Worm (Caenorhabditis elegans): ENCODE data around the gene C03B1.5.

Gene C03B1.5

DNA sequence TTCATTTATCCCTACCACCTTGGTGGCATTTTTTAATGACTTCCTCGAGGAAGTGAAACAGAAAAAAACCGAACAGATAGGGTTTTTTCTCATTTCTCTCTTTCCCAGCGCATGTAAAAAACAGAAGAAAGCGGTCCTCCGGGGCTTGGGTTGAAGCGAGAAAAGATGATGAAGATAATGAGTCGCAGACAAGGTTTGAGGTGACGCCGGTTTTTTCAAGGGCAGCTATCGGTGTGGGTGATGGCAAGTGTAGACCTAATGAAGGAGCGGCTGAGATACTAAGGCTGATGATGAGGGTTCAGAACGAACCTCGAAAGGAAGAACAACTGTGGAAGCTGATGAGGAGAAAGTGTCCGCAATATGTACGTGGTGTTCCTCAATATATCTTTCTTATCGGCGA lies 34.5 kb upstream of the C03B1.5 start (continued):
- TF ChIP-seq hlh-30 (tag; optimal IDR thresholded peaks at IDR 0.05; ENCODE audit: insufficient read depth), result peak; percentile 42
- TF ChIP-seq spr-1 (tag; optimal IDR thresholded peaks at IDR 0.05), result peak; percentile 22
- TF ChIP-seq gei-8 (GFP tag; optimal IDR thresholded peaks at IDR 0.05), result no peak
- TF ChIP-seq nhr-41 (GFP tag; IDR thresholded peaks at IDR 0.05), result no peak
- no peak for TF ChIP-seq daf-19 (GFP tag; conservative IDR thresholded peaks at IDR 0.05)
- no peak for TF ChIP-seq lsy-2 (tag; optimal IDR thresholded peaks at IDR 0.05)
- peak; percentile 86 for TF ChIP-seq nhr-48 (tag; optimal IDR thresholded peaks at IDR 0.05)
- TF ChIP-seq ceh-20 (GFP tag; IDR thresholded peaks at IDR 0.05), result 0 out of 2 replicates have a peak, but pooled peaks have one; percentile 16
- peak in 1 of 2 experiments; percentile 45 for TF ChIP-seq mdl-1 (tag; optimal IDR thresholded peaks at IDR 0.05)
- peak; percentile 55 for TF ChIP-seq nhr-28 (tag; optimal IDR thresholded peaks at IDR 0.05)
- TF ChIP-seq hlh-11 (tag; optimal IDR thresholded peaks at IDR 0.05), result peak; percentile 51
- TF ChIP-seq rbr-2 (tag; optimal IDR thresholded peaks at IDR 0.05), result peak; percentile 2
- no peak for TF ChIP-seq pha-4 (GFP tag; IDR thresholded peaks at IDR 0.05)
- TF ChIP-seq pha-4 (tag; optimal IDR thresholded peaks at IDR 0.05), result no peak
- no peak for TF ChIP-seq Y5F2A.4 (GFP tag; optimal IDR thresholded peaks at IDR 0.05)
- no peak for TF ChIP-seq nhr-102 (tag; optimal IDR thresholded peaks at IDR 0.05)
- TF ChIP-seq nhr-77 (tag; optimal IDR thresholded peaks at IDR 0.05), result no peak

DNA sequence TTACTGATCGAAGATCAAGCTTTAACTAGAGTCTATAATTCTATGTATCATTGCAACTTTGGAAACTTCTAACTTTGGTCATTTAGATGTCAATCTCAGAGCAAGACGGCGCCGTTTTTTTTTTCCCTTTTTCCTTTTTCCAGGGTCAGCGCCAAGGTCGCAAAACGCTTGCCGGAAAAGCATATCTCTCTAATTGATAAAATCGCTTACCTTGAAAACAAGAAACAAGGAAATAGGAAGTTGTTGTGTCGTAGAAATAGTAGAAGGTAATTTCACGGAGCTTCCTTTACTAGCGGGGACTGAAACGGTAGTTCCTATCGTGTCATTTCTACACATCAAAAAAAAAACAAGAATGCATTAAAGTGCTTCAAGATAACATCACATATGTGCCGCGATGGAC lies 34.0 kb upstream of the C03B1.5 start:
- TF ChIP-seq nhr-25 (tag; optimal IDR thresholded peaks at IDR 0.05; ENCODE audit: borderline replicate concordance, insufficient read depth) (peak; percentile 52), mes-2 (tag; optimal IDR thresholded peaks at IDR 0.05; ENCODE audit: poor library complexity, severe bottlenecking) (no peak), T20F7.1 (GFP tag; optimal IDR thresholded peaks at IDR 0.05) (no peak), zfp-3 (GFP tag; conservative IDR thresholded peaks at IDR 0.05) (no peak), spr-1 (tag; optimal IDR thresholded peaks at IDR 0.05) (no peak), mxl-3 (GFP tag; optimal IDR thresholded peaks at IDR 0.05) (no peak)

- TF ChIP-seq lin-39 (tag; optimal IDR thresholded peaks at IDR 0.05), result no peak
- TF ChIP-seq nhr-6 (tag; optimal IDR thresholded peaks at IDR 0.05), result peak; percentile 7
- no peak for TF ChIP-seq Y48G9A.11 (GFP tag; IDR thresholded peaks at IDR 0.05)
- TF ChIP-seq mep-1 (tag; optimal IDR thresholded peaks at IDR 0.05), result peak; percentile 24
- TF ChIP-seq nhr-28 (tag; optimal IDR thresholded peaks at IDR 0.05), result peak; percentile 25
- no peak for TF ChIP-seq php-3 (GFP tag; IDR thresholded peaks at IDR 0.05)
- no peak for TF ChIP-seq F37D6.2 (tag; optimal IDR thresholded peaks at IDR 0.05)
These were observed 32.3 kb upstream of the C03B1.5 start, which contains the start of gene col-167 for ce11 chrX:6323129-6323528. Gene col-167 (plus strand): TSS chrX:6323488.

DNA sequence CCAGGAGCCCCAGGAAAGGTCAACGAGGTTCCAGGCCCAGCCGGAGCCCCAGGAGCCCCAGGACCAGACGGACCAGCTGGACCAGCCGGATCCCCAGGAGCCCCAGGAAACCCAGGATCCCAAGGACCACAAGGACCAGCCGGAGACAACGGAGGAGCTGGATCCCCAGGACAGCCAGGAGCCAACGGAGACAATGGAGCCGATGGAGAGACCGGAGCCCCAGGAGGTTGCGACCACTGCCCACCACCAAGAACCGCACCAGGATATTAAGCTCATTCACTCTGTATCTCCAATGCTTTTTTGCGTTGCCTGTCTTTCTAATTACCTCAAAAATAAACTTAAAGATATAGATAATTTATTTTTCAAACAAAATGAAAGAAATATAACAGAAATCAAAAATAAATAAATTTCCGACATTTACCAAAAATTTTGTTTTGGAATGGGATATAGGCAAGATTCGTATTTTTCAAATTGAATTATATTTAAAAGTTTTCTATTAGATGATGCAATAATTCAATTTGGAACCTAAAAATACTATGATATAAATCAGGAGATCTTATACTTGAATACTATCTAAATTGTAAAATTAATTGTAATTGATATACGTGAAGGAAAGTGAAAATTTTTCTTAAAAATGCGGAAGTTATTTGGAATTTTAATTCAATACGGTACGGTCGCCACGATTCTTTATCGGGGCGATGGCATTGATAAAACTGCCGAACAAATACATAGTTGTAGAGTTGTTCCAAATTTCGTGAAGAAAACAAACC lies 31.1 kb upstream of the C03B1.5 start:
- TF ChIP-seq nhr-25 (tag; optimal IDR thresholded peaks at IDR 0.05; ENCODE audit: borderline replicate concordance, insufficient read depth) (peak; percentile 33), set-16 (GFP tag; IDR thresholded peaks at IDR 0.05) (peak; percentile 74), hlh-30 (tag; optimal IDR thresholded peaks at IDR 0.05; ENCODE audit: insufficient read depth) (peak; percentile 3)

DNA sequence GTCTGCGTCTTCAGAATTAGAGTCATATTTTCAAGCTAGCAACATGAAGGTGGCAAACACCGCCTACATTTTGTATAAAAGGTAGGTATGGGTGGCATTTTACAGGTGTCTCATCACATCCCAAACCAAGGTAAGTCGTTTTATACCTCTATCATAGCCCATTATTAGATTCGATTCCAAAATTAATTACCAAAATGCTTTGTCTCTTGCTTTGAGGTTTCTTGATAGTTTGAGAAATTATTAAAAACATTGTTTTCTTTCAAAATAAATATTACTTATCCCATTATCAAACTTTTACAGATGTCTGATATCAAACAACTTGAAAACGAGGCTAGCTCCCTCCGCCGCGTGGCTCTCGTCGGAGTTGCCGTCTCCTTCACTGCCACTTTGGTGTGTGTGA lies 29.3 kb upstream of the C03B1.5 start, which contains the start of gene col-168:
Gene col-168, plus strand, starts transcription at position 301 of the 400 bp plus-strand sequence.
- TF ChIP-seq R02D3.7 (tag; optimal IDR thresholded peaks at IDR 0.05) (no peak), dmd-6 (GFP tag; IDR thresholded peaks at IDR 0.05) (no peak), madf-9 (GFP tag; conservative IDR thresholded peaks at IDR 0.05) (no peak), dmd-9 (GFP tag; IDR thresholded peaks at IDR 0.05) (no peak), pha-4 (GFP tag; IDR thresholded peaks at IDR 0.05) (no peak), pha-4 (tag; optimal IDR thresholded peaks at IDR 0.05) (no peak), vab-7 (GFP tag; IDR thresholded peaks at IDR 0.05) (no peak), ceh-32 (tag; optimal IDR thresholded peaks at IDR 0.05; ENCODE audit: poor library complexity) (no peak), daf-19 (GFP tag; conservative IDR thresholded peaks at IDR 0.05) (no peak), Y75B8A.6 (GFP tag; IDR thresholded peaks at IDR 0.05) (no peak), hlh-30 (tag; optimal IDR thresholded peaks at IDR 0.05; ENCODE audit: insufficient read depth) (no peak), mes-2 (tag; optimal IDR thresholded peaks at IDR 0.05; ENCODE audit: poor library complexity, severe bottlenecking) (no peak)
